Worm (Caenorhabditis elegans) whole organism, L2 larva: ENCODE measurements around the gene myo-5.

ENCODE experiments used
- C34F6.9 ChIP-seq: fragments of 150-350 bp; optimal IDR thresholded peaks from 2 replicates; lab custom pipeline; 2014; ENCODE audit warnings: missing biosample characterization, missing genetic modification characterization
- Y55F3AM.14 ChIP-seq: fragments of 200-800 bp; sonication (Bioruptor generic); optimal IDR thresholded peaks from 2 replicates; lab custom pipeline; 2018; ENCODE audit warnings: mild to moderate bottlenecking, missing genetic modification characterization, missing compliant biosample characterization
- alr-1 ChIP-seq: fragments of 150-350 bp; optimal IDR thresholded peaks from 2 replicates; lab custom pipeline; 2014; ENCODE audit warnings: missing biosample characterization, missing genetic modification characterization
- aly-2 ChIP-seq: fragments of 150-350 bp; optimal IDR thresholded peaks from 2 replicates; lab custom pipeline; 2014; ENCODE audit warnings: missing biosample characterization, missing genetic modification characterization
- ama-1 ChIP-seq: fragments of 150-350 bp; optimal IDR thresholded peaks from 2 replicates; lab custom pipeline; 2018; ENCODE audit warnings: inconsistent platforms
- blmp-1 ChIP-seq: sonication (generic microtip); optimal IDR thresholded peaks from 2 replicates; lab custom pipeline; 2017; ENCODE audit warnings: missing genetic modification characterization, mild to moderate bottlenecking, missing compliant biosample characterization, antibody characterized with exemption, moderate library complexity; ENCODE audit not compliant: insufficient read depth
- ceh-82 ChIP-seq: fragments of 150-350 bp; optimal IDR thresholded peaks from 2 replicates; lab custom pipeline; 2014; ENCODE audit warnings: missing biosample characterization, missing genetic modification characterization
- elt-3 ChIP-seq: sonication (generic microtip); optimal IDR thresholded peaks from 2 replicates; lab custom pipeline; 2017; ENCODE audit warnings: missing biosample characterization, missing genetic modification characterization
- gmeb-1 ChIP-seq: fragments of 150-350 bp; optimal IDR thresholded peaks from 2 replicates; lab custom pipeline; 2014; ENCODE audit warnings: missing biosample characterization, missing genetic modification characterization
- lin-13 ChIP-seq: fragments of 150-350 bp; optimal IDR thresholded peaks from 2 replicates; lab custom pipeline; 2014; ENCODE audit warnings: missing biosample characterization, missing genetic modification reagents, missing genetic modification characterization
- lin-39 ChIP-seq: fragments of 150-350 bp; optimal IDR thresholded peaks from 2 replicates; lab custom pipeline; 2014; ENCODE audit warnings: missing biosample characterization, missing genetic modification reagents, missing genetic modification characterization
- lsy-2 ChIP-seq, 2 experiments: fragments of 150-350 bp in 1 of 2; sonication (generic microtip) in 1 of 2; optimal IDR thresholded peaks; 2 replicates each; lab custom pipeline; 2014 to 2017; ENCODE audit warnings: missing biosample characterization in 2 of 2, missing genetic modification characterization in 2 of 2
- mab-5 ChIP-seq: fragments of 150-350 bp; optimal IDR thresholded peaks from 2 replicates; lab custom pipeline; 2014; ENCODE audit warnings: missing biosample characterization, missing genetic modification characterization
- mbf-1 ChIP-seq: sonication (generic microtip); optimal IDR thresholded peaks from 2 replicates; lab custom pipeline; 2017; ENCODE audit warnings: missing biosample characterization, missing genetic modification characterization
- mdl-1 ChIP-seq, 2 experiments: fragments of 150-350 bp in 1 of 2; sonication (generic microtip) in 1 of 2; optimal IDR thresholded peaks; 2 replicates each; lab custom pipeline; 2017; ENCODE audit warnings: missing biosample characterization in 2 of 2, missing genetic modification characterization in 2 of 2
- nhr-10 ChIP-seq: sonication (generic microtip); optimal IDR thresholded peaks from 2 replicates; lab custom pipeline; 2017; ENCODE audit warnings: missing biosample characterization, missing genetic modification characterization
- nhr-21 ChIP-seq: fragments of 150-350 bp; optimal IDR thresholded peaks from 2 replicates; lab custom pipeline; 2014; ENCODE audit warnings: missing biosample characterization, missing genetic modification characterization
- nhr-23 ChIP-seq: fragments of 150-350 bp; optimal IDR thresholded peaks from 2 replicates; lab custom pipeline; 2014; ENCODE audit warnings: missing biosample characterization, missing genetic modification reagents, missing genetic modification characterization
- nhr-237 ChIP-seq: fragments of 150-350 bp; optimal IDR thresholded peaks from 2 replicates; lab custom pipeline; 2014; ENCODE audit warnings: missing biosample characterization, missing genetic modification characterization
- nhr-25 ChIP-seq: fragments of 150-350 bp; sonication (generic microtip); optimal IDR thresholded peaks from 3 replicates; lab custom pipeline; 2014; ENCODE audit warnings: missing biosample characterization, missing genetic modification characterization
- nhr-6 ChIP-seq: fragments of 150-350 bp; optimal IDR thresholded peaks from 2 replicates; lab custom pipeline; 2014; ENCODE audit warnings: missing biosample characterization, missing genetic modification characterization
- peb-1 ChIP-seq: fragments of 150-350 bp; optimal IDR thresholded peaks from 2 replicates; lab custom pipeline; 2014; ENCODE audit warnings: missing biosample characterization, missing genetic modification characterization
- sem-4 ChIP-seq: fragments of 150-350 bp; optimal IDR thresholded peaks from 2 replicates; lab custom pipeline; 2014; ENCODE audit warnings: missing biosample characterization, missing genetic modification reagents, missing genetic modification characterization
- skn-1 ChIP-seq: sonication (generic microtip); optimal IDR thresholded peaks from 2 replicates; lab custom pipeline; 2017; ENCODE audit warnings: missing biosample characterization, missing genetic modification characterization
- sma-3 ChIP-seq: sonication (generic microtip); optimal IDR thresholded peaks from 2 replicates; lab custom pipeline; 2016; ENCODE audit warnings: missing genetic modification reagents, missing genetic modification characterization, missing compliant biosample characterization
- sma-9 ChIP-seq, 2 experiments: fragments of 150-350 bp in 1 of 2; sonication (generic microtip) in 1 of 2; optimal IDR thresholded peaks; 2 replicates each; lab custom pipeline; 2014 to 2016; ENCODE audit warnings: missing genetic modification characterization in 2 of 2, mild to moderate bottlenecking in 1 of 2, missing biosample characterization in 1 of 2, missing compliant biosample characterization in 1 of 2, missing genetic modification reagents in 1 of 2, moderate library complexity in 1 of 2
- unc-39 ChIP-seq: fragments of 150-350 bp; optimal IDR thresholded peaks from 2 replicates; lab custom pipeline; 2014; ENCODE audit warnings: missing biosample characterization, missing genetic modification characterization
- unc-55 ChIP-seq: fragments of 150-350 bp; sonication (generic microtip); optimal IDR thresholded peaks from 3 replicates; lab custom pipeline; 2014; ENCODE audit warnings: missing biosample characterization, missing genetic modification reagents, missing genetic modification characterization
- zag-1 ChIP-seq: fragments of 150-350 bp; optimal IDR thresholded peaks from 2 replicates; lab custom pipeline; 2014; ENCODE audit warnings: missing biosample characterization, missing genetic modification characterization
- ztf-1 ChIP-seq: fragments of 200-800 bp; sonication (Bioruptor generic); conservative IDR thresholded peaks from 2 replicates; pipeline ENCODE4 v1.3.6; 2022; ENCODE audit warnings: missing genetic modification characterization, missing compliant biosample characterization
- ztf-11 ChIP-seq: sonication (generic microtip); optimal IDR thresholded peaks from 2 replicates; lab custom pipeline; 2017; ENCODE audit warnings: missing biosample characterization, missing genetic modification characterization
- ztf-4 ChIP-seq: fragments of 150-350 bp; optimal IDR thresholded peaks from 2 replicates; lab custom pipeline; 2014; ENCODE audit warnings: missing biosample characterization, missing genetic modification characterization

Gene myo-5

ce11 chrV:8130812-8131211, 22.0 kb downstream of the myo-5 start:
- TF ChIP-seq blmp-1 (tag; lab: Kevin White, UChicago): no peak
- no peak for TF ChIP-seq unc-39 (tag; lab: Kevin White, UChicago)
- no peak for TF ChIP-seq ztf-1 (GFP tag; lab: Robert Waterston, UW)
- TF ChIP-seq alr-1 (tag; lab: Kevin White, UChicago): no peak
- TF ChIP-seq skn-1 (tag; lab: Kevin White, UChicago): no peak
- TF ChIP-seq gmeb-1 (tag; lab: Kevin White, UChicago): no peak
- TF ChIP-seq unc-55 (GFP tag; lab: Kevin White, UChicago): no peak
- TF ChIP-seq sem-4 (tag; lab: Kevin White, UChicago): no peak
- TF ChIP-seq ztf-11 (tag; lab: Kevin White, UChicago): no peak
- no peak for TF ChIP-seq ceh-82
- TF ChIP-seq nhr-10 (tag; lab: Kevin White, UChicago): no peak
- TF ChIP-seq ama-1 (lab: Kevin White, UChicago): no peak

DNA sequence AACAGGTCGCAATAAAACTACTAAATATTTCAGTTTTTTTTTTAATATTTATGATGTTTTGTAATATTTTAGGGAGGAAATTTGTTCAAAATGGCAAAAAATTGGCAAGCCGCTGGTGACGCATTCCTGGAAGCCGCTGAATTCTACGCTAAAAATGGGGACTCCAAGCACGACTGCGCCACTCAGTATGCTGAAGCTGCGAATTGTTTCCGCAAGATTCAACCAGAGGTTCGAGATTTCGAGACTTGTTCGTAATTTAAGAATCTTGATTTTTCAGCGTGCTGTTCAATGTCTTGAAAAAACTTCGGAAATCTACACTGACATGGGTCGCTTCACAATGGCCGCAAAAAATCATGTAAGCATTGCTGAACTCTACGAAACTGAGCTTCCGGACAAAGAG, 22.9 kb downstream of the myo-5 start:
- TF ChIP-seq ztf-4 (tag; lab: Kevin White, UChicago) (no peak), ama-1 (lab: Kevin White, UChicago) (peak; percentile 25)

- TF ChIP-seq mab-5 (tag; lab: Kevin White, UChicago): no peak
- TF ChIP-seq mdl-1 (tag; optimal IDR thresholded peaks at IDR 0.05; lab: Kevin White, UChicago): no peak
- no peak for TF ChIP-seq C34F6.9
- TF ChIP-seq ztf-11 (tag; lab: Kevin White, UChicago): no peak
- no peak for TF ChIP-seq nhr-21
- no peak for TF ChIP-seq sma-3 (GFP tag; lab: Kevin White, UChicago)
- no peak for TF ChIP-seq gmeb-1 (tag; lab: Kevin White, UChicago)
- no peak for TF ChIP-seq ztf-4 (tag; lab: Kevin White, UChicago)
- TF ChIP-seq nhr-237: no peak
- no peak for TF ChIP-seq blmp-1 (tag; lab: Kevin White, UChicago)
- TF ChIP-seq ceh-82: no peak
- no peak for TF ChIP-seq skn-1 (tag; lab: Kevin White, UChicago)
- TF ChIP-seq ztf-1 (GFP tag; lab: Robert Waterston, UW): no peak
- no peak for TF ChIP-seq lsy-2 (tag; optimal IDR thresholded peaks at IDR 0.05; lab: Kevin White, UChicago)
- no peak for TF ChIP-seq lin-13 (GFP tag; lab: Kevin White, UChicago)
- TF ChIP-seq nhr-25 (tag; lab: Kevin White, UChicago): no peak
- no peak for TF ChIP-seq unc-55 (GFP tag; lab: Kevin White, UChicago)
These were observed 24.2 kb downstream of the myo-5 start, which contains the start of gene D1014.4 for ce11 chrV:8132926-8133325. TSS of gene D1014.4 (plus strand) at chrV:8133226.

ce11 chrV:8143605-8144004, 34.8 kb downstream of the myo-5 start, which contains the start of gene D1014.2:
TSS of gene D1014.2 (plus strand) at chrV:8143905.
- no peak for TF ChIP-seq peb-1
- TF ChIP-seq sma-3 (GFP tag; lab: Kevin White, UChicago): no peak
- no peak for TF ChIP-seq nhr-23 (tag; lab: Kevin White, UChicago)
- TF ChIP-seq mbf-1 (tag; lab: Kevin White, UChicago): no peak
- no peak for TF ChIP-seq blmp-1 (tag; lab: Kevin White, UChicago)
- no peak for TF ChIP-seq skn-1 (tag; lab: Kevin White, UChicago)
- no peak for TF ChIP-seq gmeb-1 (tag; lab: Kevin White, UChicago)
- TF ChIP-seq sma-9 (GFP tag; optimal IDR thresholded peaks at IDR 0.05; lab: Kevin White, UChicago): no peak
- TF ChIP-seq sma-9 (tag; optimal IDR thresholded peaks at IDR 0.05; lab: Kevin White, UChicago): no peak
- TF ChIP-seq aly-2 (tag; lab: Kevin White, UChicago): no peak
- no peak for TF ChIP-seq C34F6.9
- TF ChIP-seq elt-3: no peak
- TF ChIP-seq nhr-25 (tag; lab: Kevin White, UChicago): no peak
- no peak for TF ChIP-seq sem-4 (tag; lab: Kevin White, UChicago)

DNA sequence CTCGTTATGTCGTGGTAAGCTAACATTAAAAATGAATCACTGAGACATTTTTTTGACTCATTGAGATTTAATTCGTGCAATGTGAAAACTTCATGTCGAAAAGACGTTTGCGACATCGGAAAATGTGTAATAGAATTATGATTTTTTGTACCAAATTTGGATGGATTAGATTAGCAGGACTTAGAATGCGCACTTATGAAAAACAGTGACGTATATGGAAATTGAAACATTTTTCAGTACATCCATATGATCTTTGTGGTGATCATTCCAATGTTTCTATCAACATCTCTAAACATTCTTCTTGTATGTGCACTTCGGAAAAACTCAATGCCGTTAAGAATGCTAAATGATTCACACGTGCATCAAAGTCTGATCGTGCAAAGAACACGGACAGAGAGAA, 35.7 kb downstream of the myo-5 start:
- TF ChIP-seq peb-1: no peak
- TF ChIP-seq sma-9 (GFP tag; optimal IDR thresholded peaks at IDR 0.05; lab: Kevin White, UChicago): no peak
- TF ChIP-seq sma-9 (tag; optimal IDR thresholded peaks at IDR 0.05; lab: Kevin White, UChicago): no peak

DNA sequence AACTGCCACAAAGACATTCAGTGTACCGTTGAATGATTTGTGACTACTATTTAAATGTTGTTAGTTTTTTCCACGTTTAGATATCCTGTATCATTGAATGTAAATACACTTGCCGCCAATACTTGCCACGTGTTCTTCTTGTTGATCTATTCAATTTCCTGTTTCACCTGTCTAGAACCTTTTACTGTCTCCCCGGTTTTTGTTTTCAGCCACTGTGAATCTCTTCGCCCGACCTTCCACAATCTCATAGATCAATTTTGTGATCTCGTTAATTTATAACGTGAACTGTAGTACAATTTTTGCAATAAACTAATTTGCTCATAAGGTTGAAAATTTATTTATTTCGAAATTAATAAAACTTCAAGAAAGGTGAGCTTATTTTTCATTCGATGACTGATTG, 36.6 kb downstream of the myo-5 start, which contains the start of gene D1014.13:
Gene D1014.13 (plus strand): TSS at position 301 of the 400 bp plus-strand sequence.
- TF ChIP-seq Y55F3AM.14 (GFP tag; lab: Kevin White, UChicago): no peak
- TF ChIP-seq nhr-6: no peak
- TF ChIP-seq unc-39 (tag; lab: Kevin White, UChicago): no peak
- TF ChIP-seq mbf-1 (tag; lab: Kevin White, UChicago): no peak
- no peak for TF ChIP-seq nhr-23 (tag; lab: Kevin White, UChicago)
- no peak for TF ChIP-seq ztf-1 (GFP tag; lab: Robert Waterston, UW)
- no peak for TF ChIP-seq ceh-82
- no peak for TF ChIP-seq zag-1 (tag; lab: Kevin White, UChicago)
- TF ChIP-seq nhr-10 (tag; lab: Kevin White, UChicago): no peak
- no peak for TF ChIP-seq lin-39 (tag; lab: Kevin White, UChicago)
- no peak for TF ChIP-seq unc-55 (GFP tag; lab: Kevin White, UChicago)
- no peak for TF ChIP-seq sem-4 (tag; lab: Kevin White, UChicago)
